Fruit fly (Drosophila melanogaster): ENCODE results near the gene CG14692.

Gene CG14692

dm6 chr3R:10852232-10852774 is 48.5 kb upstream of the CG14692 start, which contains the start of gene CG4565 (continued):
- no peak for TF ChIP-seq CG10366 (GFP tag; IDR thresholded peaks at IDR 0.05)
- TF ChIP-seq trh (GFP tag; optimal IDR thresholded peaks at IDR 0.05): no peak
- TF ChIP-seq fd64A (GFP tag; optimal IDR thresholded peaks at IDR 0.05): no peak
- TF ChIP-seq CG6254 (GFP tag; optimal IDR thresholded peaks at IDR 0.05): no peak
- TF ChIP-seq so (GFP tag; IDR thresholded peaks at IDR 0.05): no peak
- TF ChIP-seq Sox100B (GFP tag; optimal IDR thresholded peaks at IDR 0.05): no peak
- no peak for TF ChIP-seq CG9876 (GFP tag; optimal IDR thresholded peaks at IDR 0.05)
- TF ChIP-seq CG11456 (GFP tag; IDR thresholded peaks at IDR 0.05): no peak
- peak; percentile 43 for TF ChIP-seq Ets97D (GFP tag; optimal IDR thresholded peaks at IDR 0.05)
- TF ChIP-seq bowl (GFP tag; IDR thresholded peaks at IDR 0.05): no peak
- TF ChIP-seq salm (tag; optimal IDR thresholded peaks at IDR 0.05): no peak
- no peak for TF ChIP-seq cas (GFP tag; IDR thresholded peaks at IDR 0.05)
- TF ChIP-seq CG8359 (GFP tag; optimal IDR thresholded peaks at IDR 0.05; ENCODE audit: borderline replicate concordance): no peak
- peak; percentile 58 for TF ChIP-seq ato (GFP tag; IDR thresholded peaks at IDR 0.05; ENCODE audit: partially characterized antibody)
- peak; percentile 76 for TF ChIP-seq stwl (tag; optimal IDR thresholded peaks at IDR 0.05)
- no peak for TF ChIP-seq Dfd (GFP tag; optimal IDR thresholded peaks at IDR 0.05)
- peak; percentile 96 for TF ChIP-seq onecut (GFP tag; IDR thresholded peaks at IDR 0.05)
- no peak for TF ChIP-seq gcm2 (GFP tag; optimal IDR thresholded peaks at IDR 0.05)
- TF ChIP-seq CG2129 (GFP tag; IDR thresholded peaks at IDR 0.05; ENCODE audit: partially characterized antibody): no peak
- TF ChIP-seq sim (GFP tag; IDR thresholded peaks at IDR 0.05): no peak
- TF ChIP-seq Neu2 (GFP tag; optimal IDR thresholded peaks at IDR 0.05; ENCODE audit: borderline replicate concordance): no peak
- no peak for TF ChIP-seq da (GFP tag; optimal IDR thresholded peaks at IDR 0.05)
- no peak for TF ChIP-seq Sin3A (optimal IDR thresholded peaks at IDR 0.05)
- TF ChIP-seq CG6813 (GFP tag; optimal IDR thresholded peaks at IDR 0.05): no peak
- TF ChIP-seq Hey (tag; optimal IDR thresholded peaks at IDR 0.05): no peak
- no peak for TF ChIP-seq odd (GFP tag; optimal IDR thresholded peaks at IDR 0.05)
- TF ChIP-seq pfk (GFP tag; optimal IDR thresholded peaks at IDR 0.05): no peak
- peak; percentile 29 for TF ChIP-seq phol (tag; optimal IDR thresholded peaks at IDR 0.05)
- peak; percentile 8 for TF ChIP-seq CG3281 (GFP tag; optimal IDR thresholded peaks at IDR 0.05)
- no peak for TF ChIP-seq tio (GFP tag; optimal IDR thresholded peaks at IDR 0.05)
- TF ChIP-seq hth (optimal IDR thresholded peaks at IDR 0.05): no peak
- peak; percentile 34 for TF ChIP-seq CG9797 (GFP tag; optimal IDR thresholded peaks at IDR 0.05)
- TF ChIP-seq CG13296 (GFP tag; optimal IDR thresholded peaks at IDR 0.05): peak; percentile 27
- no peak for TF ChIP-seq slou (GFP tag; optimal IDR thresholded peaks at IDR 0.05)
- no peak for TF ChIP-seq sna (GFP tag; IDR thresholded peaks at IDR 0.05; ENCODE audit: partially characterized antibody)
- no peak for TF ChIP-seq ewg (GFP tag; optimal IDR thresholded peaks at IDR 0.05)
- peak; percentile 48 for TF ChIP-seq trem (tag; optimal IDR thresholded peaks at IDR 0.05)
- TF ChIP-seq Nf-YC (tag; optimal IDR thresholded peaks at IDR 0.05): peak; percentile 87
- TF ChIP-seq CG8290 (GFP tag; optimal IDR thresholded peaks at IDR 0.05): peak; percentile 20
- TF ChIP-seq CG8290 (tag; optimal IDR thresholded peaks at IDR 0.05): no peak
- TF ChIP-seq CG18011 (GFP tag; optimal IDR thresholded peaks at IDR 0.05): no peak
- peak; percentile 26 for TF ChIP-seq CG14710 (tag; optimal IDR thresholded peaks at IDR 0.05)
- TF ChIP-seq CG16813 (GFP tag; IDR thresholded peaks at IDR 0.05; ENCODE audit: partially characterized antibody): peak; percentile 11; the same call in 1 of the 3 replicates
- no peak for TF ChIP-seq NC2α (GFP tag; optimal IDR thresholded peaks at IDR 0.05)
- no peak for TF ChIP-seq NfI (GFP tag; optimal IDR thresholded peaks at IDR 0.05)
- peak; percentile 18 for TF ChIP-seq her (GFP tag; optimal IDR thresholded peaks at IDR 0.05)
- TF ChIP-seq zf30C (GFP tag; optimal IDR thresholded peaks at IDR 0.05): peak; percentile 9
- TF ChIP-seq CG6272 (GFP tag; IDR thresholded peaks at IDR 0.05): no peak
- no peak for TF ChIP-seq CG5953 (GFP tag; IDR thresholded peaks at IDR 0.05)
- no peak for TF ChIP-seq Gug (GFP tag; IDR thresholded peaks at IDR 0.05)
- TF ChIP-seq Sry-β (GFP tag; optimal IDR thresholded peaks at IDR 0.05): no peak
- no peak for TF ChIP-seq toy (GFP tag; IDR thresholded peaks at IDR 0.05)
